Worm (Caenorhabditis elegans): ENCODE measurements around the gene trpp-6.

Gene trpp-6

DNA sequence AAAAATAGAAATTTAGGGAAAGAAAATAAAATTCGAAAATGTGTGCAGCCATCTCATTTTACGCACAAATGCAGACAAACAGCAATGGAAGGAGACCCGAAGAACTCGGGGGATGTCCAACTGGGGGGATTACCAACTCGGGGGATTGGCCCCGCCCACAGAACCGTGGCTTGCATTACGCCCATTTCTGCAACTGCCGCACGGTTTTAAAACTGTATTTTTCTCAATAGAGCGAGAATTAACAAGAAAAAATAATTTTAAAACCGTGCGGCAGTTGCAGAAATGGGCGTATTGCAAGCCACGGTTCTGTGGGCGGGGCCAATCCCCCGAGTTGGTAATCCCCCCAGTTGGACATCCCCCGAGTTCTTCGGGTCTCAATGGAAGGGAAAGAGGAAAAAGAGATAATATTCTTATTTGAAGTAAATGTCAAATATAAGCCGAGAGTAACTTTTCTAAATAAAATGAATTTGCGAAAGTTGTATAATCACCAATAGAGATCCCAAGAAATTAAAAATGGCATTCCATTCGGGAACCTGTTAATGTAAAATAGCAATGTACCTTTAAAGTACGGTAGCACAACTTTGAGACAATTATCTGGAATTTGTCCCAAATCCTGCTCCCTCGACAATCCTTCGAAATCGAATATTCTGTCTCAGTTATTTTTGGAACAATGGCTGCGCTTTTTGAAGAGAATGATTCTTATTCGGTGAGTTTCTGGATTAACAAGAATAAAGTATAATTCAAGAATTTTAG lies 10.8 kb upstream of the trpp-6 start, which contains the start of the genes ruvb-1 and tofu-1 (continued):
- TF ChIP-seq dsc-1 (tag; optimal IDR thresholded peaks at IDR 0.05) (peak; percentile 24), mab-9 (GFP tag; IDR thresholded peaks at IDR 0.05) (peak; percentile 52), ztf-11 (tag; optimal IDR thresholded peaks at IDR 0.05) (peak in 1 of 2 experiments; percentile 64), ceh-82 (tag; optimal IDR thresholded peaks at IDR 0.05) (peak in 2 of 3 experiments; percentile 39 to 42), nhr-85 (tag) (peak; percentile 79), nhr-19 (GFP tag; conservative IDR thresholded peaks at IDR 0.05) (peak; percentile 81), nhr-20 (tag; optimal IDR thresholded peaks at IDR 0.05) (peak; percentile 79), unc-86 (tag; optimal IDR thresholded peaks at IDR 0.05) (peak; percentile 64), nhr-47 (tag; optimal IDR thresholded peaks at IDR 0.05) (peak; percentile 84), elt-2 (tag; optimal IDR thresholded peaks at IDR 0.05) (peak; percentile 32), lin-13 (GFP tag; optimal IDR thresholded peaks at IDR 0.05) (peak; percentile 16), lsy-2 (tag; optimal IDR thresholded peaks at IDR 0.05) (peak; percentile 46 to 60)

DNA sequence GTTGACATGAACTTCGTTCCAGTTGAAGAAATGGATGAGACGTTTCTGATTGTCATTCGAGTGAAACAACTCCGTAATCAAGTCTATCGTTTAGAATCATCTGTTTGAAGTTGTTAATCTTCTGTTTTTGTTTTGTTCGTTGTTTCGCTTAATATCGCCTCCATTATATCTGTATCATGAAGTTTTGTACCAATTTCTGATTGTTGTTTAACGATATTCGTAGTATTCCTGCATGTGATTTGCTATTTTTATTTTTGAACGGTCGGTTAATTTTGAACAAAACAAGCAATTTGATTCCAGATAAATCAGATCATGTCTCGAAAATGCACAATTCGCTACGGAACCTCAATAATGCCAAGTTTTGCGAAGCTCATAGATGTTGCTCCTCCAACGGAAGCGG lies 9.1 kb upstream of the trpp-6 start, which contains the start of gene C27H6.9:
TSS of gene C27H6.9 (plus strand) at position 301 of the 400 bp plus-strand sequence.
- TF ChIP-seq ama-1 (optimal IDR thresholded peaks at IDR 0.05) (no peak), hlh-17 (GFP tag; optimal IDR thresholded peaks at IDR 0.05; ENCODE audit: borderline replicate concordance) (no peak)

DNA sequence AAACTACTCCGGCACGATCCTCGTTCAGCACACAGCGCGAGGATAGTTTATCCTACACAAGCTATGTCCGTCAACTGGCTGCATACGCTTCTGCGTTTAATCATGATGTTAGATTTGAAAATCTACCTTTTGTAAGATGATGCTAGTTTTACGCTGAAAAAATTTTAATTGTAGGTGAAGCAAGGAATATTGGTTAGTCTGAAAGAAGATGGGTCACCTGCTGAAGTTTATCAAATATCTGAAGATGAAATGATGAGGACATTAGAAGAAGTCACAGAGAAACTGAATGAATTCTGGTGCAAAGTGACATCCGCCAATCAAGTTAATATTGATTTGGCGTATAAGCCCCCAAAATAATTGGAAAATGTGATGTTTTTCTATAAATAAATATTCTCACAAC lies 8.2 kb upstream of the trpp-6 start:
- TF ChIP-seq hlh-17 (GFP tag; optimal IDR thresholded peaks at IDR 0.05; ENCODE audit: borderline replicate concordance) (no peak), efl-1 (optimal IDR thresholded peaks at IDR 0.05) (no peak), efl-1 (GFP tag; optimal IDR thresholded peaks at IDR 0.05 in 1 of 2) (peak in 1 of 2 experiments; percentile 61)

DNA sequence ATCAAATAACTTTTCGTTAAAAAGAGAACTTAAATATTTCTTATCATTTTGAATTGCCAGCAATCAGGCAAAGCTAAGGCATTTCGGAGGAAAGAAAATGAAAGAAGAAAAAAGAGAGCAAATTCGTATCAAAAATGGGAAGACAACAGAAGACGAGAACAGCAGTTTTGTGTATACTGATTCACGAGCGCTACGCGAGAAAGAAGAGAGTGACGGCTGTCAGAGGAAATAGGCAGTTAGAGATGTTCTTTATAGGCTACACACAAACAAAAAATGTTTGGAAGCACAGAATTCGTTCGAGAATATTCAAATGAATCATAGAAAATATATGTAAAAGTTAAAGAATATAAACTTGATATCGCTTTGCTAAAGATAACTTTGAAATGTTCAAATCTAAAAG lies 6.9 kb upstream of the trpp-6 start:
- TF ChIP-seq snu-23 (GFP tag; optimal IDR thresholded peaks at IDR 0.05): peak; percentile 17
- no peak for TF ChIP-seq mab-9 (GFP tag; IDR thresholded peaks at IDR 0.05)
- TF ChIP-seq mep-1 (tag; optimal IDR thresholded peaks at IDR 0.05): peak; percentile 33
- TF ChIP-seq lin-14 (GFP tag; optimal IDR thresholded peaks at IDR 0.05): peak; percentile 39
- peak; percentile 57 for TF ChIP-seq nhr-11 (tag; optimal IDR thresholded peaks at IDR 0.05)
- TF ChIP-seq unc-62 (GFP tag; optimal IDR thresholded peaks at IDR 0.05): no peak
- no peak for TF ChIP-seq rnt-1 (tag; optimal IDR thresholded peaks at IDR 0.05)
- TF ChIP-seq ceh-82 (tag; optimal IDR thresholded peaks at IDR 0.05): no peak
- peak in 1 of 2 experiments; percentile 7 for TF ChIP-seq lsy-2 (tag; optimal IDR thresholded peaks at IDR 0.05)
- no peak for TF ChIP-seq unc-30 (tag; optimal IDR thresholded peaks at IDR 0.05)
- TF ChIP-seq swsn-7 (tag; optimal IDR thresholded peaks at IDR 0.05): no peak
- peak; percentile 32 for TF ChIP-seq elt-2 (tag; optimal IDR thresholded peaks at IDR 0.05)

DNA sequence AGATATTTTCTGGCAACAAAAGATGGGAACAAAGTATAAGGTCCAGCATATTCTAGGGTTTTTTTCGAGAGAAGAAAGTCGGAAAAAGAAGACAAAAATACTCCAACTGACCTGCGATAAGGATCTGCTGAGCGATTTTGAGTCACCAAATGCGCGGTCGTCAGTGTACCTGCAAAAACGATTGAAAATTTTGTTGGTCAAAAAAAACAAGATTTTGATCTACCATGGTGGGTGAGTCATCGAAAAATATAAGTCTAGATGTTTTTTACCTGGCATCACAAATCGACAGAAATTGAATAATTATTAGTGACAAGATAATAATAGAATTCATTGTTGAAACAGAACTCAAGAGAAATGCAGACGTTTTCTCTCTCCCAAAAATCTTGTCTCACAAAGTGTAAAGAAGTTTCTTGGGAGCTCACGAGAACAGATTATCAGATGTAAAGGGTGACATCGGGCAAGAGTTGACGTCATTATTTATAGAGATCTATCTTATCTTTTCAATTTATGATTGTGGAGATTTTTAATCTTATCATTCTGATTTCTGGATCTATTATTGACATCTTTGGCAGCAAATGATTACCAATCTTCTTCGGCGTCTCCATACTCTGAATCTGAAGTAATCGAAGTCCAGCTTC lies 6.3 kb upstream of the trpp-6 start:
- TF ChIP-seq unc-62 (GFP tag; optimal IDR thresholded peaks at IDR 0.05): no peak
- peak; percentile 46 for TF ChIP-seq nhr-71 (tag; optimal IDR thresholded peaks at IDR 0.05)
- TF ChIP-seq efl-1 (optimal IDR thresholded peaks at IDR 0.05): no peak
- TF ChIP-seq efl-1 (GFP tag; optimal IDR thresholded peaks at IDR 0.05 in 1 of 2): no peak
- peak in 1 of 2 experiments; percentile 11 for TF ChIP-seq lsy-2 (tag; optimal IDR thresholded peaks at IDR 0.05)
- TF ChIP-seq rnt-1 (tag; optimal IDR thresholded peaks at IDR 0.05): peak; percentile 27
- no peak for TF ChIP-seq fos-1 (tag; optimal IDR thresholded peaks at IDR 0.05)
- TF ChIP-seq lin-14 (GFP tag; optimal IDR thresholded peaks at IDR 0.05): peak; percentile 52
- TF ChIP-seq dsc-1 (tag; optimal IDR thresholded peaks at IDR 0.05): peak; percentile 41

DNA sequence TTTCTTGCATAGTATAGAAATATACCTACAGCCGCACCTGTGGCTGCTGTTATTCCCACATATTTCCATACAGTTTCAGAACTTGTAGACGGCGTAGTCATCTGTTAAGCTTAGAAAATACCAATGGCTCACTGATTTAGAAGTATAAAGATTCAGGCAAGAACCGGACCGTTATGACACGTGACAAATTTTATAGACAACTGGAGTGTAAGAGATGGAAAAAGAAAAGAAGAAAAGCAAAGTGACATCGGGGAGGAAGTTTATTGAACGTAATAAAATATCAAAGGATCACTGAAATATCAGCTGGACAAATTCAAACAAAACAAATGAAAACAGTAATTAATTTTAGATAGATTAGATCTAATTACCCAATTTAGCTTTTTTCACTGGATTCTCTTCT lies 5.5 kb upstream of the trpp-6 start, which contains the start of gene rmd-2:
TSS of gene rmd-2 (minus strand) at position 101 of the 400 bp plus-strand sequence.
- TF ChIP-seq lin-35 (GFP tag; optimal IDR thresholded peaks at IDR 0.05): peak in 1 of 2 experiments; percentile 16
- peak; percentile 1 for TF ChIP-seq rnt-1 (tag; optimal IDR thresholded peaks at IDR 0.05)
- no peak for TF ChIP-seq lin-13 (GFP tag; optimal IDR thresholded peaks at IDR 0.05)
